Comparison of ENCODE assay signal across 5 worm cellular contexts in genomic region chrIII:4358345-4358744, ce11.
TF ChIP-seq lines count a peak whose summit lies in the region.

No protein-coding gene starts in this region.

TF ChIP-seq in whole organism, L1 larva, 84 proteins besides CTCF, POLR2A, EP300 and RAD21:
- TF ChIP-seq nhr-71 (tag; optimal IDR thresholded peaks at IDR 0.05; lab: Kevin White, UChicago) (peak; percentile 49), mdl-1 (tag; optimal IDR thresholded peaks at IDR 0.05; lab: Kevin White, UChicago) (peak in 1 of 2 experiments; percentile 7), unc-130 (tag; optimal IDR thresholded peaks at IDR 0.05; lab: Kevin White, UChicago) (peak; percentile 34), ztf-4 (tag; optimal IDR thresholded peaks at IDR 0.05; lab: Kevin White, UChicago) (no peak), rnt-1 (tag; optimal IDR thresholded peaks at IDR 0.05; lab: Kevin White, UChicago) (peak; percentile 64), C16A3.4 (tag; optimal IDR thresholded peaks at IDR 0.05; lab: Kevin White, UChicago) (no peak), lsy-2 (tag; optimal IDR thresholded peaks at IDR 0.05; lab: Kevin White, UChicago) (peak in 1 of 2 experiments; percentile 4)

TF ChIP-seq in whole organism, L2 larva, 48 proteins besides CTCF, POLR2A, EP300 and RAD21:
- TF ChIP-seq lsy-2 (tag; optimal IDR thresholded peaks at IDR 0.05; lab: Kevin White, UChicago) (peak in 1 of 2 experiments; percentile 15), F13H6.1 (tag; optimal IDR thresholded peaks at IDR 0.05; lab: Kevin White, UChicago) (peak; percentile 45), mab-5 (tag; optimal IDR thresholded peaks at IDR 0.05; lab: Kevin White, UChicago) (peak; percentile 49), sma-9 (GFP tag; optimal IDR thresholded peaks at IDR 0.05; lab: Kevin White, UChicago) (peak; percentile 3), sma-9 (tag; optimal IDR thresholded peaks at IDR 0.05; lab: Kevin White, UChicago) (no peak), lin-11 (tag; optimal IDR thresholded peaks at IDR 0.05; lab: Kevin White, UChicago) (no peak), alr-1 (tag; optimal IDR thresholded peaks at IDR 0.05; lab: Kevin White, UChicago) (no peak)

TF ChIP-seq in whole organism, L3 larva, 47 proteins besides CTCF, POLR2A, EP300 and RAD21:
- TF ChIP-seq nfya-1 (tag; optimal IDR thresholded peaks at IDR 0.05; lab: Kevin White, UChicago; ENCODE audit: insufficient read depth) (peak; percentile 39), lin-39 (tag; optimal IDR thresholded peaks at IDR 0.05; lab: Kevin White, UChicago) (peak; percentile 36), pha-4 (tag; optimal IDR thresholded peaks at IDR 0.05; lab: Kevin White, UChicago) (no peak)

TF ChIP-seq in whole organism, late embryonic, 69 proteins besides CTCF, POLR2A, EP300 and RAD21:
- peak; percentile 32 for TF ChIP-seq rnt-1 (tag; optimal IDR thresholded peaks at IDR 0.05; lab: Kevin White, UChicago)
- TF ChIP-seq hlh-8 (tag; optimal IDR thresholded peaks at IDR 0.05; lab: Kevin White, UChicago), result no peak
- no peak for TF ChIP-seq pqm-1 (tag; optimal IDR thresholded peaks at IDR 0.05; lab: Kevin White, UChicago)
- TF ChIP-seq unc-55 (GFP tag; optimal IDR thresholded peaks at IDR 0.05; lab: Kevin White, UChicago), result peak; percentile 93
- TF ChIP-seq ceh-30 (tag; optimal IDR thresholded peaks at IDR 0.05; lab: Kevin White, UChicago), result no peak
- TF ChIP-seq K09A11.1 (tag; optimal IDR thresholded peaks at IDR 0.05; lab: Kevin White, UChicago; ENCODE audit: insufficient read depth), result no peak
- no peak for TF ChIP-seq C38D4.7 (GFP tag; optimal IDR thresholded peaks at IDR 0.05; lab: Kevin White, UChicago)
- no peak for TF ChIP-seq ceh-6 (GFP tag; optimal IDR thresholded peaks at IDR 0.05; lab: Kevin White, UChicago)
- no peak for TF ChIP-seq lim-6 (tag; optimal IDR thresholded peaks at IDR 0.05; lab: Kevin White, UChicago)
- no peak for TF ChIP-seq T23F11.4 (GFP tag; optimal IDR thresholded peaks at IDR 0.05; lab: Kevin White, UChicago)
- no peak for TF ChIP-seq ceh-22 (tag; optimal IDR thresholded peaks at IDR 0.05; lab: Kevin White, UChicago)
- no peak for TF ChIP-seq gmeb-2 (tag; optimal IDR thresholded peaks at IDR 0.05; lab: Kevin White, UChicago)
- TF ChIP-seq mec-3 (tag; optimal IDR thresholded peaks at IDR 0.05; lab: Kevin White, UChicago; ENCODE audit: borderline replicate concordance), result no peak
- TF ChIP-seq elt-2 (tag; optimal IDR thresholded peaks at IDR 0.05; lab: Kevin White, UChicago), result no peak
- TF ChIP-seq ceh-31 (tag; optimal IDR thresholded peaks at IDR 0.05; lab: Kevin White, UChicago), result no peak
- TF ChIP-seq pha-4 (tag; optimal IDR thresholded peaks at IDR 0.05; lab: Kevin White, UChicago), result no peak
- TF ChIP-seq tbx-2 (tag; optimal IDR thresholded peaks at IDR 0.05; lab: Kevin White, UChicago), result no peak
- peak; percentile 30 for TF ChIP-seq pat-9 (tag; optimal IDR thresholded peaks at IDR 0.05; lab: Kevin White, UChicago)
- no peak for TF ChIP-seq fkh-10 (GFP tag; optimal IDR thresholded peaks at IDR 0.05; lab: Kevin White, UChicago)
- no peak for TF ChIP-seq hlh-15 (tag; optimal IDR thresholded peaks at IDR 0.05; lab: Kevin White, UChicago)
- no peak for TF ChIP-seq dmd-4 (tag; optimal IDR thresholded peaks at IDR 0.05; lab: Kevin White, UChicago; ENCODE audit: borderline replicate concordance)
- TF ChIP-seq zip-5 (tag; optimal IDR thresholded peaks at IDR 0.05; lab: Kevin White, UChicago), result no peak
- TF ChIP-seq nfya-1 (tag; optimal IDR thresholded peaks at IDR 0.05; lab: Kevin White, UChicago), result peak; percentile 22
- peak; percentile 14 for TF ChIP-seq ceh-18 (tag; optimal IDR thresholded peaks at IDR 0.05; lab: Kevin White, UChicago)
- no peak for TF ChIP-seq ahr-1 (tag; optimal IDR thresholded peaks at IDR 0.05; lab: Kevin White, UChicago)
- TF ChIP-seq ref-2 (tag; optimal IDR thresholded peaks at IDR 0.05; lab: Kevin White, UChicago), result no peak

TF ChIP-seq in whole organism, mixed stage, embryonic, 35 proteins besides CTCF, POLR2A, EP300 and RAD21:
- no peak for TF ChIP-seq flh-1 (GFP tag; optimal IDR thresholded peaks at IDR 0.05; lab: Kevin White, UChicago)
- peak; percentile 98 for TF ChIP-seq unc-62 (GFP tag; optimal IDR thresholded peaks at IDR 0.05; lab: Kevin White, UChicago)
- TF ChIP-seq nhr-28 (tag; optimal IDR thresholded peaks at IDR 0.05; lab: Kevin White, UChicago), result no peak
- TF ChIP-seq lsy-2 (tag; optimal IDR thresholded peaks at IDR 0.05; lab: Kevin White, UChicago), result no peak
- TF ChIP-seq nhr-237 (tag; optimal IDR thresholded peaks at IDR 0.05; lab: Kevin White, UChicago), result no peak
- TF ChIP-seq mab-5 (tag; optimal IDR thresholded peaks at IDR 0.05; lab: Kevin White, UChicago), result peak; percentile 89
- TF ChIP-seq pha-4 (tag; optimal IDR thresholded peaks at IDR 0.05; lab: Kevin White, UChicago), result no peak
- no peak for TF ChIP-seq drap-1 (GFP tag; optimal IDR thresholded peaks at IDR 0.05; lab: Kevin White, UChicago)
- TF ChIP-seq ham-2 (GFP tag; optimal IDR thresholded peaks at IDR 0.05; lab: Kevin White, UChicago), result no peak
- no peak for TF ChIP-seq elt-1 (tag; optimal IDR thresholded peaks at IDR 0.05; lab: Kevin White, UChicago; ENCODE audit: borderline replicate concordance, insufficient read depth)
- no peak for TF ChIP-seq ztf-11 (tag; optimal IDR thresholded peaks at IDR 0.05; lab: Kevin White, UChicago)
- TF ChIP-seq lin-13 (tag; optimal IDR thresholded peaks at IDR 0.05; lab: Kevin White, UChicago), result no peak
- TF ChIP-seq blmp-1 (tag; optimal IDR thresholded peaks at IDR 0.05; lab: Kevin White, UChicago), result no peak
- TF ChIP-seq nhr-76 (tag; optimal IDR thresholded peaks at IDR 0.05; lab: Kevin White, UChicago), result no peak
- no peak for TF ChIP-seq sptf-1 (tag; optimal IDR thresholded peaks at IDR 0.05; lab: Kevin White, UChicago)
- no peak for TF ChIP-seq ces-1 (GFP tag; optimal IDR thresholded peaks at IDR 0.05; lab: Kevin White, UChicago)
- TF ChIP-seq unc-120 (tag; optimal IDR thresholded peaks at IDR 0.05; lab: Kevin White, UChicago; ENCODE audit: poor library complexity, severe bottlenecking), result peak; percentile 31
- peak; percentile 96 for TF ChIP-seq hlh-1 (tag; optimal IDR thresholded peaks at IDR 0.05; lab: Kevin White, UChicago)
- TF ChIP-seq unc-39 (tag; optimal IDR thresholded peaks at IDR 0.05; lab: Kevin White, UChicago), result no peak
- no peak for TF ChIP-seq mep-1 (tag; optimal IDR thresholded peaks at IDR 0.05; lab: Kevin White, UChicago)
- no peak for TF ChIP-seq ceh-83 (GFP tag; optimal IDR thresholded peaks at IDR 0.05; lab: Kevin White, UChicago)
- TF ChIP-seq nhr-2 (tag; optimal IDR thresholded peaks at IDR 0.05; lab: Kevin White, UChicago), result no peak

Comparison
In these comparisons a context has a peak if more than half of its experiments do, and no peak if none do; other contexts are left out.
1. Of the 10 proteins assayed by ChIP-seq in both whole organism, L1 larva and whole organism, late embryonic: peak only in whole organism, L1 larva: none; only in whole organism, late embryonic: none; in both: rnt-1; in neither: 9.